Fruit fly (Drosophila melanogaster): Measurements from ENCODE around the gene CG3581.

- TF ChIP-seq kay (GFP tag; ENCODE audit: borderline replicate concordance) (no peak), CG11617 (GFP tag; optimal IDR thresholded peaks at IDR 0.05) (no peak), Hr96 (GFP tag; optimal IDR thresholded peaks at IDR 0.05) (no peak), bab1 (GFP tag; optimal IDR thresholded peaks at IDR 0.05) (no peak), Clk (GFP tag; optimal IDR thresholded peaks at IDR 0.05) (no peak), CG1620 (GFP tag; optimal IDR thresholded peaks at IDR 0.05) (no peak), toe (GFP tag; optimal IDR thresholded peaks at IDR 0.05) (no peak), CG33017 (tag; optimal IDR thresholded peaks at IDR 0.05) (no peak), CG7045 (GFP tag; optimal IDR thresholded peaks at IDR 0.05) (no peak), ovo (GFP tag; optimal IDR thresholded peaks at IDR 0.05) (no peak), cic (GFP tag; optimal IDR thresholded peaks at IDR 0.05) (no peak)
Measured at dm6 chr3R:19353751-19354150, 20.8 kb downstream of the CG3581 start, which contains the start of gene CG43203.
